Worm (Caenorhabditis elegans) whole organism, L1 larva: ENCODE data around the gene sri-6.

Experiments
- C04F5.9 ChIP-seq: sonication (generic microtip); optimal IDR thresholded peaks from 2 replicates; lab custom pipeline; 2016; ENCODE audit warnings: missing genetic modification characterization, missing compliant biosample characterization
- C16A3.4 ChIP-seq: fragments of 150-350 bp; optimal IDR thresholded peaks from 2 replicates; lab custom pipeline; 2014; ENCODE audit warnings: missing biosample characterization, missing genetic modification characterization
- F16B12.6 ChIP-seq: fragments of 150-350 bp; optimal IDR thresholded peaks from 2 replicates; lab custom pipeline; 2014; ENCODE audit warnings: missing biosample characterization, missing genetic modification characterization
- aha-1 ChIP-seq: fragments of 150-350 bp; optimal IDR thresholded peaks from 2 replicates; lab custom pipeline; 2014; ENCODE audit warnings: missing biosample characterization, missing genetic modification characterization
- aly-2 ChIP-seq: fragments of 150-350 bp; optimal IDR thresholded peaks from 2 replicates; lab custom pipeline; 2014; ENCODE audit warnings: missing biosample characterization, missing genetic modification characterization
- ceh-63 ChIP-seq: fragments of 200-800 bp; sonication (Bioruptor generic); optimal IDR thresholded peaks from 2 replicates; lab custom pipeline; 2018; ENCODE audit warnings: mild to moderate bottlenecking, missing genetic modification characterization, missing compliant biosample characterization
- ceh-8 ChIP-seq: fragments of 200-800 bp; sonication (Bioruptor generic); optimal IDR thresholded peaks from 2 replicates; lab custom pipeline; 2018; ENCODE audit warnings: mild to moderate bottlenecking, missing genetic modification characterization, moderate library complexity, missing compliant biosample characterization
- ceh-82 ChIP-seq, 3 experiments: fragments of 150-350 bp in 1 of 3; sonication (generic microtip) in 2 of 3; optimal IDR thresholded peaks; 2 replicates each; lab custom pipeline; 2014 to 2017; ENCODE audit warnings: missing biosample characterization in 3 of 3, missing genetic modification characterization in 3 of 3
- ceh-88 ChIP-seq: fragments of 200-800 bp; sonication (Bioruptor generic); IDR thresholded peaks from 2 replicates; pipeline ENCODE4 v1.3.6; 2022; ENCODE audit warnings: missing genetic modification characterization, missing compliant biosample characterization
- ceh-90 ChIP-seq: sonication (generic microtip); optimal IDR thresholded peaks from 2 replicates; lab custom pipeline; 2016; ENCODE audit warnings: missing genetic modification characterization, missing compliant biosample characterization
- efl-1 ChIP-seq, 4 experiments: fragments of 150-350 bp; optimal IDR thresholded peaks in 3 of 4; peaks in 1 of 4; 1 replicate in 1 of 4; 2 replicates in 3 of 4; lab custom pipeline; 2014; ENCODE audit warnings: missing biosample characterization in 2 of 4, missing genetic modification characterization in 2 of 4, missing genetic modification reagents in 2 of 4
- efl-3 ChIP-seq: fragments of 200-800 bp; sonication (Bioruptor generic); optimal IDR thresholded peaks from 2 replicates; lab custom pipeline; 2018; ENCODE audit warnings: mild to moderate bottlenecking, missing genetic modification characterization, missing compliant biosample characterization
- ets-5 ChIP-seq: fragments of 200-800 bp; sonication (Bioruptor generic); IDR thresholded peaks from 2 replicates; pipeline ENCODE4 v1.3.6; 2022; ENCODE audit warnings: missing genetic modification characterization, missing compliant biosample characterization
- fkh-4 ChIP-seq: sonication (generic microtip); optimal IDR thresholded peaks from 2 replicates; lab custom pipeline; 2016; ENCODE audit warnings: missing compliant biosample characterization, missing genetic modification characterization, borderline replicate concordance
- fkh-8 ChIP-seq: sonication (generic microtip); optimal IDR thresholded peaks from 2 replicates; lab custom pipeline; 2016; ENCODE audit warnings: mild to moderate bottlenecking, missing genetic modification characterization, missing compliant biosample characterization
- fos-1 ChIP-seq: fragments of 150-350 bp; optimal IDR thresholded peaks from 2 replicates; lab custom pipeline; 2014; ENCODE audit warnings: missing biosample characterization, missing genetic modification characterization
- grh-1 ChIP-seq: fragments of 200-800 bp; sonication (Bioruptor generic); IDR thresholded peaks from 2 replicates; pipeline ENCODE4 v1.3.6; 2022; ENCODE audit warnings: missing genetic modification reagents, missing genetic modification characterization, missing compliant biosample characterization
- lin-14 ChIP-seq: fragments of 200-800 bp; sonication (Bioruptor generic); optimal IDR thresholded peaks from 2 replicates; lab custom pipeline; 2018; ENCODE audit warnings: mild to moderate bottlenecking, missing genetic modification characterization, moderate library complexity, missing compliant biosample characterization
- lin-35 ChIP-seq, 2 experiments: fragments of 150-350 bp; optimal IDR thresholded peaks; 2 replicates each; lab custom pipeline; 2014; ENCODE audit warnings: missing biosample characterization in 2 of 2, missing genetic modification characterization in 2 of 2, missing genetic modification reagents in 2 of 2
- lir-3 ChIP-seq: sonication (generic microtip); optimal IDR thresholded peaks from 2 replicates; lab custom pipeline; 2016; ENCODE audit warnings: mild to moderate bottlenecking, missing genetic modification characterization, moderate library complexity, missing compliant biosample characterization; ENCODE audit not compliant: poor library complexity
- mdl-1 ChIP-seq, 2 experiments: fragments of 150-350 bp; optimal IDR thresholded peaks; 2 replicates each; lab custom pipeline; 2014 to 2017; ENCODE audit warnings: missing biosample characterization in 2 of 2, missing genetic modification characterization in 2 of 2, inconsistent platforms in 1 of 2
- mef-2 ChIP-seq: fragments of 150-350 bp; optimal IDR thresholded peaks from 2 replicates; lab custom pipeline; 2014; ENCODE audit warnings: missing biosample characterization, missing genetic modification characterization
- nhr-12 ChIP-seq: sonication (generic microtip); optimal IDR thresholded peaks from 2 replicates; lab custom pipeline; 2017; ENCODE audit warnings: missing biosample characterization, missing genetic modification characterization
- nhr-19 ChIP-seq: fragments of 200-800 bp; sonication (Bioruptor generic); conservative IDR thresholded peaks from 2 replicates; pipeline ENCODE4 v1.3.6; 2022; ENCODE audit warnings: missing genetic modification characterization, missing compliant biosample characterization
- nhr-237 ChIP-seq: fragments of 150-350 bp; optimal IDR thresholded peaks from 2 replicates; lab custom pipeline; 2014; ENCODE audit warnings: missing biosample characterization, missing genetic modification characterization
- nhr-47 ChIP-seq: sonication (generic microtip); optimal IDR thresholded peaks from 2 replicates; lab custom pipeline; 2016; ENCODE audit warnings: mild to moderate bottlenecking, missing genetic modification characterization, moderate library complexity, missing compliant biosample characterization
- nhr-76 ChIP-seq: sonication (generic microtip); optimal IDR thresholded peaks from 2 replicates; lab custom pipeline; 2017; ENCODE audit warnings: missing biosample characterization, missing genetic modification characterization
- pag-3 ChIP-seq: sonication (generic microtip); optimal IDR thresholded peaks from 2 replicates; lab custom pipeline; 2017; ENCODE audit warnings: missing genetic modification characterization, mild to moderate bottlenecking, missing compliant biosample characterization, antibody characterized with exemption, borderline replicate concordance; ENCODE audit not compliant: insufficient read depth
- pax-3 ChIP-seq: fragments of 200-800 bp; sonication (Bioruptor generic); optimal IDR thresholded peaks from 2 replicates; lab custom pipeline; 2018; ENCODE audit warnings: mild to moderate bottlenecking, missing genetic modification characterization, moderate library complexity, missing compliant biosample characterization
- pqm-1 ChIP-seq: sonication (generic microtip); optimal IDR thresholded peaks from 3 replicates; lab custom pipeline; 2017; ENCODE audit warnings: missing biosample characterization, missing genetic modification characterization
- sptf-1 ChIP-seq: fragments of 150-350 bp; optimal IDR thresholded peaks from 2 replicates; lab custom pipeline; 2014; ENCODE audit warnings: missing biosample characterization, missing genetic modification characterization
- sup-37 ChIP-seq: fragments of 200-800 bp; sonication (Bioruptor generic); optimal IDR thresholded peaks from 2 replicates; lab custom pipeline; 2018; ENCODE audit warnings: mild to moderate bottlenecking, missing genetic modification characterization, missing compliant biosample characterization
- unc-130 ChIP-seq: fragments of 150-350 bp; optimal IDR thresholded peaks from 2 replicates; lab custom pipeline; 2017; ENCODE audit warnings: missing biosample characterization, missing genetic modification characterization, inconsistent platforms
- vab-15 ChIP-seq: sonication (generic microtip); optimal IDR thresholded peaks from 2 replicates; lab custom pipeline; 2017; ENCODE audit warnings: missing genotype, mild to moderate bottlenecking, missing genetic modification characterization, missing compliant biosample characterization
- zip-4 ChIP-seq: fragments of 200-800 bp; sonication (Bioruptor generic); optimal IDR thresholded peaks from 2 replicates; lab custom pipeline; 2018; ENCODE audit warnings: mild to moderate bottlenecking, missing genetic modification characterization, moderate library complexity, missing compliant biosample characterization
- ztf-4 ChIP-seq: fragments of 150-350 bp; optimal IDR thresholded peaks from 2 replicates; lab custom pipeline; 2014; ENCODE audit warnings: missing biosample characterization, missing genetic modification characterization

The sri-6 gene

DNA sequence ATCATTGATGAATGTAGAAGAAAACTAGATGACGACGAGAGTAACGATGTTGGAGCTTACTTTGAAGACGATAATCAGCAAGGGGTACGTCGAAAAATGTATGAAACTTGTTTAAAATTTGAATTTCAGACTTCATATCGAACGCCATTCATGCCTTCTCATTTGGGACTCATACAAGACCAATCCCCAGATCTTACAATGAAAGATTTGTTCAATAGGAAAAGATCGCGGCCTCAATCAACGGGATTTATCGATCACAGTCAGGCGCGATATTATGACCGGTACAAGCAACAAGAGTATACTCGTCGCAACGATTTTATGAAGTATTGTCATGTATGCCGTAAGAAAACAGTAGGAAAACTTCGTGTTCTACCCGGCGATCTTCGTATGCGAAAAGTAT, 8.7 kb upstream of the sri-6 start:
- no peak for TF ChIP-seq pag-3
- TF ChIP-seq mdl-1 (tag; optimal IDR thresholded peaks at IDR 0.05; lab: Kevin White, UChicago) = no peak
- TF ChIP-seq C16A3.4 (tag; lab: Kevin White, UChicago) = no peak
- no peak for TF ChIP-seq grh-1 (GFP tag; lab: Robert Waterston, UW)
- no peak for TF ChIP-seq ceh-88 (GFP tag; lab: Robert Waterston, UW)
- no peak for TF ChIP-seq sup-37 (GFP tag; lab: Kevin White, UChicago)
- no peak for TF ChIP-seq nhr-237 (tag; lab: Kevin White, UChicago)
- no peak for TF ChIP-seq ceh-82 (tag; optimal IDR thresholded peaks at IDR 0.05; lab: Kevin White, UChicago)
- no peak for TF ChIP-seq F16B12.6 (tag; lab: Kevin White, UChicago)
- no peak for TF ChIP-seq efl-3 (GFP tag; lab: Kevin White, UChicago)
- TF ChIP-seq mef-2 (tag; lab: Kevin White, UChicago) = no peak
- no peak for TF ChIP-seq zip-4 (GFP tag; lab: Kevin White, UChicago)
- no peak for TF ChIP-seq fkh-4
- no peak for TF ChIP-seq aha-1
- TF ChIP-seq fos-1 (tag; lab: Kevin White, UChicago) = no peak
- no peak for TF ChIP-seq nhr-47 (tag; lab: Kevin White, UChicago)
- TF ChIP-seq nhr-19 (GFP tag; lab: Robert Waterston, UW) = no peak

- TF ChIP-seq efl-1 (optimal IDR thresholded peaks at IDR 0.05; lab: Kevin White, UChicago) = no peak
- TF ChIP-seq efl-1 (GFP tag; optimal IDR thresholded peaks at IDR 0.05 in 1 of 2; lab: Kevin White, UChicago) = peak in 1 of 2 experiments; percentile 37
- no peak for TF ChIP-seq sptf-1
- TF ChIP-seq C04F5.9 (tag; lab: Kevin White, UChicago) = no peak
- TF ChIP-seq ceh-90 (tag; lab: Kevin White, UChicago) = no peak
- no peak for TF ChIP-seq lin-14 (GFP tag; lab: Kevin White, UChicago)
These were observed 5.4 kb upstream of the sri-6 start, which contains the start of gene cni-1 for ce11 chrV:13179986-13180591. TSS of gene cni-1 (plus strand) at chrV:13180330.

ce11 chrV:13181450-13181849, 4.0 kb upstream of the sri-6 start:
- no peak for TF ChIP-seq efl-1 (optimal IDR thresholded peaks at IDR 0.05; lab: Kevin White, UChicago)
- TF ChIP-seq efl-1 (GFP tag; optimal IDR thresholded peaks at IDR 0.05 in 1 of 2; lab: Kevin White, UChicago) = peak in 1 of 2 experiments; percentile 91
- TF ChIP-seq lir-3 (tag; lab: Kevin White, UChicago) = no peak

ce11 chrV:13184137-13184536, 1.3 kb upstream of the sri-6 start, which contains the start of gene T09E8.4:
TSS of gene T09E8.4 (minus strand) at chrV:13184237.
- TF ChIP-seq unc-130 (no peak), aly-2 (no peak), fkh-8 (tag; lab: Kevin White, UChicago) (no peak), lin-14 (GFP tag; lab: Kevin White, UChicago) (no peak), nhr-76 (no peak), lin-35 (GFP tag; optimal IDR thresholded peaks at IDR 0.05; lab: Kevin White, UChicago) (no peak), zip-4 (GFP tag; lab: Kevin White, UChicago) (no peak), pqm-1 (tag; lab: Kevin White, UChicago) (no peak), sup-37 (GFP tag; lab: Kevin White, UChicago) (no peak), nhr-12 (tag; lab: Kevin White, UChicago) (no peak), ceh-82 (tag; optimal IDR thresholded peaks at IDR 0.05; lab: Kevin White, UChicago) (no peak), efl-1 (optimal IDR thresholded peaks at IDR 0.05; lab: Kevin White, UChicago) (no peak), efl-1 (GFP tag; optimal IDR thresholded peaks at IDR 0.05 in 1 of 2; lab: Kevin White, UChicago) (no peak)
- TF ChIP-seq, all 84 proteins: peak for 0

ce11 chrV:13193488-13194042, 8.1 kb downstream of the sri-6 start, which contains the start of gene sun-1:
TSS of gene sun-1 (minus strand) at chrV:13193538.
- TF ChIP-seq ztf-4 (tag; lab: Kevin White, UChicago) = no peak
- no peak for TF ChIP-seq sup-37 (GFP tag; lab: Kevin White, UChicago)
- TF ChIP-seq ceh-63 (GFP tag; lab: Kevin White, UChicago) = no peak
- TF ChIP-seq fkh-4 = no peak
- no peak for TF ChIP-seq ceh-8 (GFP tag; lab: Kevin White, UChicago)
- no peak for TF ChIP-seq vab-15
- TF ChIP-seq pax-3 (tag; lab: Kevin White, UChicago) = no peak
- no peak for TF ChIP-seq ets-5 (GFP tag; lab: Robert Waterston, UW)
- TF ChIP-seq aha-1 = no peak
- no peak for TF ChIP-seq ceh-90 (tag; lab: Kevin White, UChicago)
- TF ChIP-seq, all 84 proteins: peak for 0
